Worm (Caenorhabditis elegans) whole organism, late embryonic: Measurements from ENCODE around the gene ZK328.6.

Experiments used
- C38D4.7 ChIP-seq: fragments of 200-800 bp; sonication (Bioruptor generic); optimal IDR thresholded peaks from 2 replicates; lab custom pipeline; 2018; ENCODE audit warnings: mild to moderate bottlenecking, missing genetic modification characterization, moderate library complexity, missing compliant biosample characterization
- K09A11.1 ChIP-seq: sonication (generic microtip); optimal IDR thresholded peaks from 2 replicates; lab custom pipeline; 2017; ENCODE audit warnings: antibody characterized with exemption, mild to moderate bottlenecking, missing genetic modification characterization, missing compliant biosample characterization; ENCODE audit not compliant: insufficient read depth
- ama-1 ChIP-seq: fragments of 150-350 bp; optimal IDR thresholded peaks from 2 replicates; lab custom pipeline; 2014
- ceh-14 ChIP-seq: sonication (generic microtip); optimal IDR thresholded peaks from 2 replicates; lab custom pipeline; 2016; ENCODE audit warnings: missing genotype, missing genetic modification characterization, missing compliant biosample characterization
- ceh-18 ChIP-seq: sonication (generic microtip); optimal IDR thresholded peaks from 2 replicates; lab custom pipeline; 2016; ENCODE audit warnings: missing genetic modification characterization, missing compliant biosample characterization
- ceh-19 ChIP-seq: fragments of 200-800 bp; sonication (Bioruptor generic); optimal IDR thresholded peaks from 2 replicates; lab custom pipeline; 2018; ENCODE audit warnings: mild to moderate bottlenecking, missing genetic modification characterization, missing compliant biosample characterization
- ceh-34 ChIP-seq: sonication (generic microtip); optimal IDR thresholded peaks from 2 replicates; lab custom pipeline; 2016; ENCODE audit warnings: mild to moderate bottlenecking, missing genetic modification characterization, missing compliant biosample characterization
- ceh-45 ChIP-seq: fragments of 200-800 bp; sonication (Bioruptor generic); IDR thresholded peaks from 2 replicates; pipeline ENCODE4 v1.3.6; 2022; ENCODE audit warnings: missing genetic modification reagents, missing genetic modification characterization, missing compliant biosample characterization
- ceh-48 ChIP-seq: sonication (generic microtip); optimal IDR thresholded peaks from 2 replicates; lab custom pipeline; 2016; ENCODE audit warnings: missing genetic modification characterization, inconsistent platforms, missing compliant biosample characterization
- ceh-6 ChIP-seq: fragments of 200-800 bp; sonication (Bioruptor generic); optimal IDR thresholded peaks from 2 replicates; lab custom pipeline; 2018; ENCODE audit warnings: mild to moderate bottlenecking, missing genetic modification characterization, missing compliant biosample characterization
- elt-4 ChIP-seq: sonication (generic microtip); optimal IDR thresholded peaks from 2 replicates; lab custom pipeline; 2016; ENCODE audit warnings: missing genetic modification characterization, missing compliant biosample characterization
- fkh-6 ChIP-seq: sonication (generic microtip); optimal IDR thresholded peaks from 2 replicates; lab custom pipeline; 2016; ENCODE audit warnings: missing genetic modification characterization, missing compliant biosample characterization
- lim-6 ChIP-seq: sonication (generic microtip); optimal IDR thresholded peaks from 2 replicates; lab custom pipeline; 2016; ENCODE audit warnings: missing genetic modification characterization, missing compliant biosample characterization
- lin-11 ChIP-seq: fragments of 200-800 bp; sonication (Bioruptor generic); optimal IDR thresholded peaks from 2 replicates; lab custom pipeline; 2018; ENCODE audit warnings: mild to moderate bottlenecking, missing genetic modification characterization, missing compliant biosample characterization
- nfya-1 ChIP-seq: sonication (generic microtip); optimal IDR thresholded peaks from 2 replicates; lab custom pipeline; 2017; ENCODE audit warnings: missing genetic modification characterization, mild to moderate bottlenecking, missing compliant biosample characterization, antibody characterized with exemption, moderate library complexity
- nhr-232 ChIP-seq: sonication (generic microtip); optimal IDR thresholded peaks from 2 replicates; lab custom pipeline; 2016; ENCODE audit warnings: missing genetic modification characterization, missing compliant biosample characterization
- npax-4 ChIP-seq: sonication (generic microtip); optimal IDR thresholded peaks from 2 replicates; lab custom pipeline; 2016; ENCODE audit warnings: missing genetic modification characterization, missing compliant biosample characterization
- pat-9 ChIP-seq: fragments of 200-800 bp; sonication (Bioruptor generic); optimal IDR thresholded peaks from 2 replicates; lab custom pipeline; 2018; ENCODE audit warnings: mild to moderate bottlenecking, missing genetic modification characterization, moderate library complexity, missing compliant biosample characterization
- pha-4 ChIP-seq: fragments of 150-350 bp; optimal IDR thresholded peaks from 2 replicates; lab custom pipeline; 2018; ENCODE audit warnings: missing biosample characterization, missing genetic modification reagents, missing genetic modification characterization
- pros-1 ChIP-seq: fragments of 150-350 bp; optimal IDR thresholded peaks from 2 replicates; lab custom pipeline; 2014; ENCODE audit warnings: missing biosample characterization, missing genetic modification reagents, missing genetic modification characterization
- rnt-1 ChIP-seq: sonication (generic microtip); optimal IDR thresholded peaks from 2 replicates; lab custom pipeline; 2016; ENCODE audit warnings: missing genetic modification characterization, missing compliant biosample characterization
- sdc-2 ChIP-seq: sonication (generic microtip); optimal IDR thresholded peaks from 2 replicates; lab custom pipeline; 2016; ENCODE audit warnings: missing genotype, missing genetic modification characterization, missing compliant biosample characterization
- sox-2 ChIP-seq: fragments of 200-800 bp; sonication (Bioruptor generic); IDR thresholded peaks from 2 replicates; pipeline ENCODE4 v1.3.6; 2022; ENCODE audit warnings: missing genetic modification reagents, missing genetic modification characterization, missing compliant biosample characterization
- sox-4 ChIP-seq: sonication (generic microtip); optimal IDR thresholded peaks from 2 replicates; lab custom pipeline; 2017; ENCODE audit warnings: mild to moderate bottlenecking, missing genetic modification characterization, inconsistent platforms, missing compliant biosample characterization
- unc-42 ChIP-seq: sonication (generic microtip); optimal IDR thresholded peaks from 2 replicates; lab custom pipeline; 2016; ENCODE audit warnings: missing genotype, missing genetic modification characterization, missing compliant biosample characterization

Gene ZK328.6

ce11 chrIII:6011310-6011709 lies 19.1 kb downstream of the ZK328.6 start:
- TF ChIP-seq npax-4 = no peak
- TF ChIP-seq rnt-1 (tag; lab: Kevin White, UChicago) = no peak
- no peak for TF ChIP-seq C38D4.7 (GFP tag; lab: Kevin White, UChicago)
- no peak for TF ChIP-seq sox-4 (tag; lab: Kevin White, UChicago)
- TF ChIP-seq ama-1 (lab: Kevin White, UChicago) = no peak
- TF ChIP-seq fkh-6 (tag; lab: Kevin White, UChicago) = no peak
- no peak for TF ChIP-seq ceh-6 (GFP tag; lab: Kevin White, UChicago)
- no peak for TF ChIP-seq lin-11 (tag; lab: Kevin White, UChicago)
- no peak for TF ChIP-seq ceh-18 (tag; lab: Kevin White, UChicago)
- TF ChIP-seq, all 69 proteins: peak for 0

DNA sequence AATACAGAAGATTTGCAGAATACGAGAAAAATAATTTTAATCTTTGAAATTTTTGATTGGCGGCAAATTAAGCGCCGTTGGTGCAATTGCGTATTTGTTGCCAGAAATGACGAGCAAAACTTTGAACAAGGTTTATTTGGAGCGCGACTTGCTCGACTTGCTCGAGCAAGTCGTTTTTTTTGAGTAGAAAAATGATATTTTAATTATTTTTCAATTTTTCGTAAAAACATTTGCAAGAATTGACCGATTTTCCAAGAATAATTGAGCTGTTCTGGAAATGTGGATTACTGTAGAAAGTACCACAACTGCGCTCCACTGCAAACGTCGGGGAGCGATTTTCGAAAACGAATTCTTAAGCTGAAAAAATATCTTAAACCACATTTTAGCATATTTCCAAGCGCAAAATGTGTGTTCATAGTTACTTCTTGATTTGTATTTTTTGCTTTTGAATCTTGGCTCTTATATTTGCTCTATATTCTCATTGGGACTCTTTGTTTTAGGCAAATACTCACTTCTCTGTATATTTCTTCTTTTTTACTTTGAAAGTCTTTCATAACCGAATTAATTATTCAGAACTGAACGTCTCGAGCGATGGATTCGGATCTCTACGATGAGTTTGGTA lies 21.3 kb downstream of the ZK328.6 start, which contains the start of the genes gcna-1 and eftu-2:
Gene gcna-1, minus strand, starts transcription at position 96 of the 622 bp plus-strand sequence.
Gene eftu-2, plus strand, starts transcription at position 572 of the 622 bp plus-strand sequence.
- TF ChIP-seq unc-42 (tag; lab: Kevin White, UChicago) (peak; percentile 10), pros-1 (tag; lab: Kevin White, UChicago) (no peak)

- TF ChIP-seq ceh-45 (no peak), elt-4 (tag; lab: Kevin White, UChicago) (no peak), nfya-1 (tag; lab: Kevin White, UChicago) (no peak), ceh-18 (tag; lab: Kevin White, UChicago) (no peak), ceh-48 (tag; lab: Kevin White, UChicago) (no peak)
Observed at ce11 chrIII:6006453-6006852, 23.9 kb downstream of the ZK328.6 start.

- TF ChIP-seq pha-4 (tag; lab: Kevin White, UChicago) (no peak), K09A11.1 (no peak), pat-9 (no peak), nhr-232 (no peak), sox-2 (GFP tag; lab: Robert Waterston, UW) (no peak), pros-1 (tag; lab: Kevin White, UChicago) (no peak), ceh-19 (GFP tag; lab: Kevin White, UChicago) (no peak), sdc-2 (no peak)
- TF ChIP-seq, all 69 proteins: peak for 0
Observed at ce11 chrIII:6002024-6002423, 28.4 kb downstream of the ZK328.6 start.

ce11 chrIII:5999629-6000028 lies 30.8 kb downstream of the ZK328.6 start:
- TF ChIP-seq unc-42 (tag; lab: Kevin White, UChicago) = peak; percentile 36
- TF ChIP-seq ceh-14 (tag; lab: Kevin White, UChicago) = no peak

- TF ChIP-seq ceh-34 (tag; lab: Kevin White, UChicago) (no peak), unc-42 (tag; lab: Kevin White, UChicago) (peak; percentile 33)
- TF ChIP-seq, all 69 proteins: peak for 1
Observed at ce11 chrIII:5998640-5999039, 31.7 kb downstream of the ZK328.6 start.

DNA sequence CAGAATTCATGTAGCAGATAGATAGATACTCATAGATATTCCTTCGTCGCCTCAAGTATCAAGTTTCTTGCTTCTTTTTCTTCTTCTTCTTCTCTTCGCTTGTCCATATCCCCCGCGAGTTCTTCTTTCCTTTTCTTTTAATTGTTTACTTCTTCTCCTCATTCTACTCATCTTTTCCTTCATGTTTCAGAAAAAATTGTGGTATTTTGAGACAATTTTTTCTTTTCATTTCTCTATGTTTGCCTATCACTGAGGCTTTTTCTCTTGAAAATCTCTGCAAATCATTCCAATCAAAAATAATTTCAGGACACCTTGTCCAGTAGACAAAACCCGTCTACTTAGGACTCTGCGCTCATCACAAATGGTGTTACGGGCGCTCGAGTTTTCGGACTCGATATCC lies 37.5 kb downstream of the ZK328.6 start, which contains the start of gene T04C9.1:
Gene T04C9.1, plus strand, starts transcription at position 301 of the 400 bp plus-strand sequence.
- no peak for TF ChIP-seq pat-9
- TF ChIP-seq fkh-6 (tag; lab: Kevin White, UChicago) = no peak
- TF ChIP-seq nfya-1 (tag; lab: Kevin White, UChicago) = no peak
- no peak for TF ChIP-seq pha-4 (tag; lab: Kevin White, UChicago)
- TF ChIP-seq lim-6 (tag; lab: Kevin White, UChicago) = no peak

ce11 chrIII:5992043-5992442 lies 38.3 kb downstream of the ZK328.6 start:
- TF ChIP-seq lim-6 (tag; lab: Kevin White, UChicago) (no peak), unc-42 (tag; lab: Kevin White, UChicago) (peak; percentile 98)
